Worm (Caenorhabditis elegans): Measurements from ENCODE around the gene plp-2.
"Not testable (repeated sequence)": the region's sequence is repeated elsewhere in the genome, so short reads cannot be mapped to it uniquely, and the experiment has no call there.

The plp-2 gene

ce11 chrX:14979388-14979787 lies 3.2 kb downstream of the plp-2 start, which contains the start of gene emre-1:
TSS of gene emre-1 (plus strand) at chrX:14979688.
- TF ChIP-seq unc-62 (GFP tag; optimal IDR thresholded peaks at IDR 0.05) = no peak

ce11 chrX:14978756-14979155 lies 3.8 kb downstream of the plp-2 start:
- TF ChIP-seq unc-62 (GFP tag; optimal IDR thresholded peaks at IDR 0.05) = no peak

- TF ChIP-seq unc-62 (GFP tag; optimal IDR thresholded peaks at IDR 0.05) = no peak
These were observed 5.6 kb downstream of the plp-2 start for ce11 chrX:14976840-14977534.

- TF ChIP-seq unc-62 (GFP tag; optimal IDR thresholded peaks at IDR 0.05) = no peak
These were observed 7.0 kb downstream of the plp-2 start, which contains the start of gene F20D1.3 for ce11 chrX:14975467-14976167. TSS of gene F20D1.3 (plus strand) at chrX:14976117.

- no peak for TF ChIP-seq unc-62 (GFP tag; optimal IDR thresholded peaks at IDR 0.05)
These were observed 9.5 kb downstream of the plp-2 start for ce11 chrX:14973085-14973484.

- TF ChIP-seq unc-62 (GFP tag; optimal IDR thresholded peaks at IDR 0.05) = no peak
These were observed 12.3 kb downstream of the plp-2 start, which contains the start of the genes flwr-1 and tbc-1 for ce11 chrX:14970221-14970801. TSS of gene flwr-1 (minus strand) at chrX:14970271. TSS of gene tbc-1 (plus strand) at chrX:14970751.

ce11 chrX:14969615-14970014 lies 13.0 kb downstream of the plp-2 start:
- no peak for TF ChIP-seq unc-62 (GFP tag; optimal IDR thresholded peaks at IDR 0.05)

ce11 chrX:14966515-14966914 lies 16.1 kb downstream of the plp-2 start, which contains the start of gene F20D1.22:
TSS of gene F20D1.22 (plus strand) at chrX:14966815.
- not testable (repeated sequence) for TF ChIP-seq unc-62 (GFP tag; optimal IDR thresholded peaks at IDR 0.05)

ce11 chrX:14965761-14966160 lies 16.8 kb downstream of the plp-2 start, which contains the start of gene F45B8.5:
TSS of gene F45B8.5 (plus strand) at chrX:14966061.
- TF ChIP-seq unc-62 (GFP tag; optimal IDR thresholded peaks at IDR 0.05) = no peak

ce11 chrX:14964253-14964652 lies 18.4 kb downstream of the plp-2 start, which contains the start of gene rgs-11:
TSS of gene rgs-11 (plus strand) at chrX:14964553.
- TF ChIP-seq unc-62 (GFP tag; optimal IDR thresholded peaks at IDR 0.05) = no peak

ce11 chrX:14962456-14962855 lies 20.1 kb downstream of the plp-2 start, which contains the start of gene rgs-10:
TSS of gene rgs-10 (plus strand) at chrX:14962756.
- no peak for TF ChIP-seq unc-62 (GFP tag; optimal IDR thresholded peaks at IDR 0.05)

ce11 chrX:14961471-14961870 lies 21.1 kb downstream of the plp-2 start, which contains the start of gene idpp-3:
TSS of gene idpp-3 (minus strand) at chrX:14961571.
- TF ChIP-seq unc-62 (GFP tag; optimal IDR thresholded peaks at IDR 0.05) = no peak

- no peak for TF ChIP-seq unc-62 (GFP tag; optimal IDR thresholded peaks at IDR 0.05)
These were observed 21.8 kb downstream of the plp-2 start for ce11 chrX:14960841-14961240.

ce11 chrX:14959393-14960073 lies 23.1 kb downstream of the plp-2 start:
- no peak for TF ChIP-seq unc-62 (GFP tag; optimal IDR thresholded peaks at IDR 0.05)

- no peak for TF ChIP-seq unc-62 (GFP tag; optimal IDR thresholded peaks at IDR 0.05)
These were observed 24.2 kb downstream of the plp-2 start for ce11 chrX:14958401-14958800.

ce11 chrX:14957176-14957575 lies 25.4 kb downstream of the plp-2 start:
- TF ChIP-seq unc-62 (GFP tag; optimal IDR thresholded peaks at IDR 0.05) = no peak

Measured in whole organism, dauer.